Worm (Caenorhabditis elegans) whole organism, young adult: ENCODE results near the gene ZK686.6.

Source experiments
- B0019.2 ChIP-seq: fragments of 200-800 bp; sonication (Bioruptor generic); conservative IDR thresholded peaks from 2 replicates; pipeline ENCODE4 v1.3.6; 2022; ENCODE audit warnings: missing genetic modification reagents, missing genetic modification characterization, missing compliant biosample characterization
- C17E4.6 ChIP-seq: fragments of 200-800 bp; sonication (Bioruptor generic); IDR thresholded peaks from 2 replicates; pipeline ENCODE4 v1.3.6; 2022; ENCODE audit warnings: missing genetic modification reagents, missing genetic modification characterization, missing compliant biosample characterization
- F39B2.1 ChIP-seq: fragments of 200-800 bp; sonication (Bioruptor generic); IDR thresholded peaks from 2 replicates; pipeline ENCODE4 v1.3.6; 2022; ENCODE audit warnings: missing genetic modification reagents, missing genetic modification characterization, missing compliant biosample characterization
- Y53F4B.3 ChIP-seq: fragments of 200-800 bp; sonication (Bioruptor generic); IDR thresholded peaks from 2 replicates; pipeline ENCODE4 v1.3.6; 2022; ENCODE audit warnings: missing genetic modification reagents, missing genetic modification characterization, missing compliant biosample characterization
- Y79H2A.3 ChIP-seq: fragments of 200-800 bp; sonication (Bioruptor generic); conservative IDR thresholded peaks from 2 replicates; pipeline ENCODE4 v1.3.6; 2022; ENCODE audit warnings: missing genetic modification reagents, missing genetic modification characterization, missing compliant biosample characterization
- akir-1 ChIP-seq: fragments of 200-800 bp; sonication (Bioruptor generic); optimal IDR thresholded peaks from 2 replicates; lab custom pipeline; 2018; ENCODE audit warnings: mild to moderate bottlenecking, missing genetic modification characterization, moderate library complexity, missing compliant biosample characterization
- bed-2 ChIP-seq: fragments of 200-800 bp; sonication (Bioruptor generic); IDR thresholded peaks from 2 replicates; pipeline ENCODE4 v1.3.6; 2022; ENCODE audit warnings: missing genetic modification reagents, missing genetic modification characterization, missing compliant biosample characterization
- egl-18 ChIP-seq: fragments of 200-800 bp; sonication (Bioruptor generic); IDR thresholded peaks from 2 replicates; pipeline ENCODE4 v1.3.6; 2022; ENCODE audit warnings: missing genetic modification reagents, missing genetic modification characterization, missing compliant biosample characterization
- lag-1 ChIP-seq: fragments of 200-800 bp; sonication (Bioruptor generic); IDR thresholded peaks from 2 replicates; pipeline ENCODE4 v1.3.6; 2022; ENCODE audit warnings: missing genetic modification reagents, missing genetic modification characterization, missing compliant biosample characterization
- let-607 ChIP-seq, 2 experiments: fragments of 200-800 bp in 1 of 2; sonication (Bioruptor generic) in 1 of 2; sonication (generic microtip) in 1 of 2; optimal IDR thresholded peaks; 2 replicates each; lab custom pipeline; 2016 to 2018; ENCODE audit warnings: mild to moderate bottlenecking in 2 of 2, missing compliant biosample characterization in 2 of 2, missing genetic modification characterization in 2 of 2, moderate library complexity in 2 of 2, missing genotype in 1 of 2
- lir-1 ChIP-seq: fragments of 200-800 bp; sonication (Bioruptor generic); conservative IDR thresholded peaks from 2 replicates; pipeline ENCODE4 v1.3.6; 2022; ENCODE audit warnings: missing genetic modification reagents, missing genetic modification characterization, missing compliant biosample characterization
- nfya-2 ChIP-seq: fragments of 200-800 bp; sonication (Bioruptor generic); IDR thresholded peaks from 2 replicates; pipeline ENCODE4 v1.3.6; 2022; ENCODE audit warnings: missing genetic modification reagents, missing genetic modification characterization, missing compliant biosample characterization
- somi-1 ChIP-seq: fragments of 200-800 bp; sonication (Bioruptor generic); optimal IDR thresholded peaks from 2 replicates; lab custom pipeline; 2018; ENCODE audit warnings: mild to moderate bottlenecking, missing genetic modification characterization, missing compliant biosample characterization

DNA sequence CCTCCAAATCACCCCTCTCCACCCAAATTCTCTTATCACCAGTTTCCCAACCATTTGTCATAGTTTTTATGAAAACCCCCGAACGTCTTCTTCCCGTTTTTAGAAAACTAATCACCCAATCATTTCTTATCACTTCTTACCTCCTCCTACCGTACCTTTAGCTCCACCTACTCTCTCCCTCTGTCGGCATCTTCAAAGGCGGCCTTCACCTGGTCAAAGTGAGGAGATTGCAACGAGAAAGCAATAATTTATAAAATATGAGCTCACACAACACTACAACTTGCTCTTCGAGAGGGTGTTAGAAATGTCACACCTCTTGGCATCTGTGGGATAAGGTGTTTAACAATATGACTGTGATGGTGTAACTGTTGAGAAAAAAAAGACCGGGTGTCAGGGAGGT, 36.2 kb upstream of the ZK686.6 start:
- TF ChIP-seq nfya-2 (GFP tag; lab: Robert Waterston, UW) (no peak), let-607 (tag; optimal IDR thresholded peaks at IDR 0.05; lab: Kevin White, UChicago) (no peak), Y53F4B.3 (GFP tag; lab: Robert Waterston, UW) (no peak), akir-1 (GFP tag; lab: Kevin White, UChicago) (no peak), Y79H2A.3 (GFP tag; lab: Robert Waterston, UW) (no peak), lir-1 (GFP tag; lab: Robert Waterston, UW) (no peak), somi-1 (GFP tag; lab: Kevin White, UChicago) (no peak), C17E4.6 (GFP tag; lab: Robert Waterston, UW) (no peak), bed-2 (GFP tag; lab: Robert Waterston, UW) (no peak), egl-18 (GFP tag; lab: Robert Waterston, UW) (no peak), lag-1 (GFP tag; lab: Robert Waterston, UW) (no peak), F39B2.1 (GFP tag; lab: Robert Waterston, UW) (no peak), B0019.2 (GFP tag; lab: Robert Waterston, UW) (no peak)
